Worm (Caenorhabditis elegans) whole organism, L3 larva: ENCODE data around the gene csc-1.

Source experiments
- ZK546.5 ChIP-seq: sonication (generic microtip); optimal IDR thresholded peaks from 2 replicates; lab custom pipeline; 2017; ENCODE audit warnings: missing biosample characterization, missing genetic modification characterization
- aly-2 ChIP-seq: fragments of 150-350 bp; optimal IDR thresholded peaks from 2 replicates; lab custom pipeline; 2014; ENCODE audit warnings: missing biosample characterization, missing genetic modification characterization
- ceh-16 ChIP-seq: sonication (generic microtip); optimal IDR thresholded peaks from 2 replicates; lab custom pipeline; 2017; ENCODE audit warnings: missing biosample characterization, missing genetic modification characterization
- ceh-9 ChIP-seq: sonication (generic microtip); optimal IDR thresholded peaks from 2 replicates; lab custom pipeline; 2018; ENCODE audit warnings: missing biosample characterization, missing genetic modification characterization
- daf-12 ChIP-seq: fragments of 150-350 bp; optimal IDR thresholded peaks from 2 replicates; lab custom pipeline; 2014; ENCODE audit warnings: missing biosample characterization, missing genetic modification reagents, missing genetic modification characterization
- egl-27 ChIP-seq: sonication (generic microtip); optimal IDR thresholded peaks from 4 replicates; lab custom pipeline; 2017; ENCODE audit warnings: missing biosample characterization, missing genetic modification reagents, missing genetic modification characterization
- egl-5 ChIP-seq: fragments of 150-350 bp; optimal IDR thresholded peaks from 2 replicates; lab custom pipeline; 2017; ENCODE audit warnings: missing biosample characterization, missing genetic modification reagents, missing genetic modification characterization, inconsistent platforms
- elt-2 ChIP-seq: sonication (generic microtip); optimal IDR thresholded peaks from 2 replicates; lab custom pipeline; 2016; ENCODE audit warnings: missing genetic modification reagents, mild to moderate bottlenecking, missing genetic modification characterization, missing compliant biosample characterization
- fkh-10 ChIP-seq: sonication (generic microtip); optimal IDR thresholded peaks from 2 replicates; lab custom pipeline; 2017; ENCODE audit warnings: missing biosample characterization, missing genetic modification reagents, missing genetic modification characterization
- fkh-2 ChIP-seq: fragments of 150-350 bp; optimal IDR thresholded peaks from 2 replicates; lab custom pipeline; 2014; ENCODE audit warnings: missing biosample characterization, missing genetic modification reagents, missing genetic modification characterization
- fos-1 ChIP-seq: fragments of 150-350 bp; optimal IDR thresholded peaks from 2 replicates; lab custom pipeline; 2014; ENCODE audit warnings: missing biosample characterization, missing genetic modification characterization
- lin-15B ChIP-seq: fragments of 150-350 bp; optimal IDR thresholded peaks from 2 replicates; lab custom pipeline; 2014; ENCODE audit warnings: missing biosample characterization, missing genetic modification characterization
- lin-39 ChIP-seq: fragments of 150-350 bp; optimal IDR thresholded peaks from 2 replicates; lab custom pipeline; 2018; ENCODE audit warnings: missing biosample characterization, missing genetic modification reagents, missing genetic modification characterization
- lsy-12 ChIP-seq: sonication (generic microtip); optimal IDR thresholded peaks from 2 replicates; lab custom pipeline; 2016; ENCODE audit warnings: mild to moderate bottlenecking, missing genetic modification characterization, missing compliant biosample characterization
- mdl-1 ChIP-seq: fragments of 150-350 bp; optimal IDR thresholded peaks from 2 replicates; lab custom pipeline; 2014; ENCODE audit warnings: missing biosample characterization, missing genetic modification characterization
- mml-1 ChIP-seq: fragments of 150-350 bp; sonication (generic microtip); optimal IDR thresholded peaks from 3 replicates; lab custom pipeline; 2014; ENCODE audit warnings: missing biosample characterization, missing genetic modification characterization
- nfya-1 ChIP-seq: sonication (generic microtip); optimal IDR thresholded peaks from 2 replicates; lab custom pipeline; 2017; ENCODE audit warnings: missing genetic modification characterization, mild to moderate bottlenecking, missing compliant biosample characterization, antibody characterized with exemption, moderate library complexity; ENCODE audit not compliant: insufficient read depth
- nhr-11 ChIP-seq: fragments of 150-350 bp; optimal IDR thresholded peaks from 2 replicates; lab custom pipeline; 2014; ENCODE audit warnings: missing biosample characterization, missing genetic modification characterization
- nhr-12 ChIP-seq: fragments of 150-350 bp; optimal IDR thresholded peaks from 2 replicates; lab custom pipeline; 2014; ENCODE audit warnings: missing biosample characterization, missing genetic modification characterization
- nhr-23 ChIP-seq: fragments of 150-350 bp; optimal IDR thresholded peaks from 2 replicates; lab custom pipeline; 2014; ENCODE audit warnings: missing biosample characterization, missing genetic modification reagents, missing genetic modification characterization
- nhr-237 ChIP-seq: fragments of 150-350 bp; optimal IDR thresholded peaks from 2 replicates; lab custom pipeline; 2014; ENCODE audit warnings: missing biosample characterization, missing genetic modification characterization
- nhr-25 ChIP-seq: sonication (generic microtip); optimal IDR thresholded peaks from 2 replicates; lab custom pipeline; 2017; ENCODE audit warnings: missing biosample characterization, missing genetic modification characterization
- nhr-28 ChIP-seq: fragments of 150-350 bp; optimal IDR thresholded peaks from 2 replicates; lab custom pipeline; 2014; ENCODE audit warnings: missing biosample characterization, missing genetic modification characterization
- nhr-43 ChIP-seq: sonication (generic microtip); optimal IDR thresholded peaks from 2 replicates; lab custom pipeline; 2016; ENCODE audit warnings: mild to moderate bottlenecking, missing genetic modification characterization, missing compliant biosample characterization; ENCODE audit not compliant: poor library complexity, severe bottlenecking
- nhr-67 ChIP-seq: fragments of 150-350 bp; optimal IDR thresholded peaks from 2 replicates; lab custom pipeline; 2014; ENCODE audit warnings: missing biosample characterization, missing genetic modification characterization
- pha-4 ChIP-seq: fragments of 150-350 bp; optimal IDR thresholded peaks from 2 replicates; lab custom pipeline; 2014; ENCODE audit warnings: missing biosample characterization, missing genetic modification reagents, missing genetic modification characterization
- pqm-1 ChIP-seq: fragments of 150-350 bp; optimal IDR thresholded peaks from 2 replicates; lab custom pipeline; 2017; ENCODE audit warnings: missing biosample characterization, missing genetic modification characterization, inconsistent platforms
- skn-1 ChIP-seq: fragments of 150-350 bp; optimal IDR thresholded peaks from 2 replicates; lab custom pipeline; 2014; ENCODE audit warnings: missing biosample characterization, missing genetic modification characterization
- snpc-4 ChIP-seq: fragments of 150-350 bp; optimal IDR thresholded peaks from 2 replicates; lab custom pipeline; 2014; ENCODE audit warnings: missing biosample characterization, missing genetic modification characterization
- tbx-2 ChIP-seq: sonication (generic microtip); optimal IDR thresholded peaks from 2 replicates; lab custom pipeline; 2016; ENCODE audit warnings: mild to moderate bottlenecking, missing genetic modification characterization, missing compliant biosample characterization
- ztf-11 ChIP-seq: fragments of 150-350 bp; optimal IDR thresholded peaks from 2 replicates; lab custom pipeline; 2014; ENCODE audit warnings: missing biosample characterization, missing genetic modification characterization
- ztf-4 ChIP-seq: fragments of 150-350 bp; optimal IDR thresholded peaks from 2 replicates; lab custom pipeline; 2014; ENCODE audit warnings: missing biosample characterization, missing genetic modification characterization

csc-1 gene

ce11 chrII:13609655-13610054 is 12.9 kb downstream of the csc-1 start, which contains the start of gene gst-20 (continued):
- no peak for TF ChIP-seq fos-1 (tag; lab: Kevin White, UChicago)
- no peak for TF ChIP-seq egl-27 (tag; lab: Kevin White, UChicago)
- no peak for TF ChIP-seq skn-1 (tag; lab: Kevin White, UChicago)
- TF ChIP-seq lsy-12 (tag; lab: Kevin White, UChicago), result no peak
- TF ChIP-seq nhr-43 (tag; lab: Kevin White, UChicago), result peak; percentile 68
- no peak for TF ChIP-seq ZK546.5

ce11 chrII:13611186-13611585 is 14.4 kb downstream of the csc-1 start, which contains the start of gene gst-24:
Gene gst-24, minus strand, starts transcription at chrII:13611366.
- no peak for TF ChIP-seq nhr-237
- TF ChIP-seq pha-4 (tag; lab: Kevin White, UChicago), result peak; percentile 42

ce11 chrII:13613096-13613495 is 16.3 kb downstream of the csc-1 start, which contains the start of gene gst-15:
Gene gst-15, minus strand, starts transcription at chrII:13613196.
- no peak for TF ChIP-seq tbx-2 (tag; lab: Kevin White, UChicago)
- TF ChIP-seq, all 47 proteins: peak for 0

- TF ChIP-seq skn-1 (tag; lab: Kevin White, UChicago) (no peak), nhr-12 (tag; lab: Kevin White, UChicago) (no peak), lin-39 (tag; lab: Kevin White, UChicago) (no peak), pqm-1 (tag; lab: Kevin White, UChicago) (no peak), pha-4 (tag; lab: Kevin White, UChicago) (peak; percentile 72), ceh-9 (tag; lab: Kevin White, UChicago) (no peak), fkh-10 (GFP tag; lab: Kevin White, UChicago) (no peak), nhr-28 (tag; lab: Kevin White, UChicago) (no peak)
These were observed 17.8 kb downstream of the csc-1 start for ce11 chrII:13614516-13614915.

- TF ChIP-seq fkh-2 (no peak), ztf-4 (tag; lab: Kevin White, UChicago) (no peak), ztf-11 (tag; lab: Kevin White, UChicago) (no peak)
- TF ChIP-seq, all 47 proteins: peak for 0
These were observed 19.2 kb downstream of the csc-1 start, which contains the start of gene gst-14 for ce11 chrII:13616000-13616399. Gene gst-14, minus strand, starts transcription at chrII:13616100.

- TF ChIP-seq mml-1 (tag; lab: Kevin White, UChicago) (no peak), nhr-43 (tag; lab: Kevin White, UChicago) (peak; percentile 51), daf-12 (tag; lab: Kevin White, UChicago) (no peak), elt-2 (tag; lab: Kevin White, UChicago) (no peak), mdl-1 (no peak), nhr-23 (peak; percentile 60), nhr-67 (no peak), nhr-25 (tag; lab: Kevin White, UChicago) (peak; percentile 29), nfya-1 (no peak), aly-2 (no peak), snpc-4 (tag; lab: Kevin White, UChicago) (no peak), skn-1 (tag; lab: Kevin White, UChicago) (no peak), lin-15B (tag; lab: Kevin White, UChicago) (no peak), egl-5 (tag; lab: Kevin White, UChicago) (no peak), egl-27 (tag; lab: Kevin White, UChicago) (no peak), lsy-12 (tag; lab: Kevin White, UChicago) (no peak), ceh-16 (tag; lab: Kevin White, UChicago) (no peak)
- TF ChIP-seq, all 47 proteins: peak for 3
These were observed 21.1 kb downstream of the csc-1 start, which contains the start of gene gst-12 for ce11 chrII:13617808-13618207. Gene gst-12, minus strand, starts transcription at chrII:13618061.

ce11 chrII:13624330-13624729 is 27.6 kb downstream of the csc-1 start, which contains the start of gene gst-16:
Gene gst-16, minus strand, starts transcription at chrII:13624440.
- TF ChIP-seq skn-1 (tag; lab: Kevin White, UChicago) (peak; percentile 93), lin-15B (tag; lab: Kevin White, UChicago) (no peak), nhr-11 (no peak), lsy-12 (tag; lab: Kevin White, UChicago) (no peak)
